Worm (Caenorhabditis elegans) whole organism, midembryonic: ENCODE data around the gene R10F2.4.
"Not testable (repeated sequence)": the region's sequence is repeated elsewhere in the genome, so short reads cannot be mapped to it uniquely, and the experiment has no call there.

Source experiments
- cog-1 ChIP-seq: sonication (generic microtip); optimal IDR thresholded peaks from 2 replicates; lab custom pipeline; 2016; ENCODE audit warnings: missing genetic modification characterization, missing compliant biosample characterization
- flt-1 ChIP-seq: fragments of 200-800 bp; sonication (Bioruptor generic); IDR thresholded peaks from 2 replicates; pipeline ENCODE4 v1.3.6; 2022; ENCODE audit warnings: missing genetic modification characterization, missing compliant biosample characterization
- klf-2 ChIP-seq: fragments of 200-800 bp; sonication (Bioruptor generic); conservative IDR thresholded peaks from 2 replicates; pipeline ENCODE4 v1.3.6; 2022; ENCODE audit warnings: missing genetic modification reagents, missing genetic modification characterization, missing compliant biosample characterization
- med-1 ChIP-seq: sonication (generic microtip); optimal IDR thresholded peaks from 2 replicates; lab custom pipeline; 2017; ENCODE audit warnings: missing genetic modification characterization, mild to moderate bottlenecking, missing compliant biosample characterization, antibody characterized with exemption, missing genetic modification reagents; ENCODE audit not compliant: insufficient read depth
- ztf-23 ChIP-seq: fragments of 200-800 bp; sonication (Bioruptor generic); IDR thresholded peaks from 2 replicates; pipeline ENCODE4 v1.3.6; 2022; ENCODE audit warnings: missing genetic modification reagents, missing genetic modification characterization, missing compliant biosample characterization

- TF ChIP-seq klf-2 (GFP tag; lab: Robert Waterston, UW); flt-1 (GFP tag; lab: Robert Waterston, UW); cog-1 (tag; lab: Kevin White, UChicago); ztf-23 (GFP tag; lab: Robert Waterston, UW); med-1 (GFP tag; lab: Kevin White, UChicago): not testable (repeated sequence)
These were observed 40.1 kb upstream of the R10F2.4 start for ce11 chrIII:2962878-2963540.
